Worm (Caenorhabditis elegans) whole organism, L1 larva: ENCODE data around the gene ins-8.

Experiments
- C04F5.9 ChIP-seq: sonication (generic microtip); optimal IDR thresholded peaks from 2 replicates; lab custom pipeline; 2016; ENCODE audit warnings: missing genetic modification characterization, missing compliant biosample characterization
- F16B12.6 ChIP-seq: fragments of 150-350 bp; optimal IDR thresholded peaks from 2 replicates; lab custom pipeline; 2014; ENCODE audit warnings: missing biosample characterization, missing genetic modification characterization
- Y116A8C.19 ChIP-seq: sonication (generic microtip); optimal IDR thresholded peaks from 2 replicates; lab custom pipeline; 2016; ENCODE audit warnings: missing compliant biosample characterization, missing genetic modification characterization, borderline replicate concordance
- aha-1 ChIP-seq: fragments of 150-350 bp; optimal IDR thresholded peaks from 2 replicates; lab custom pipeline; 2014; ENCODE audit warnings: missing biosample characterization, missing genetic modification characterization
- aly-2 ChIP-seq: fragments of 150-350 bp; optimal IDR thresholded peaks from 2 replicates; lab custom pipeline; 2014; ENCODE audit warnings: missing biosample characterization, missing genetic modification characterization
- ama-1 ChIP-seq: fragments of 150-350 bp; optimal IDR thresholded peaks from 2 replicates; lab custom pipeline; 2014
- blmp-1 ChIP-seq: fragments of 150-350 bp; optimal IDR thresholded peaks from 2 replicates; lab custom pipeline; 2014; ENCODE audit warnings: missing biosample characterization, missing genetic modification characterization
- ceh-63 ChIP-seq: fragments of 200-800 bp; sonication (Bioruptor generic); optimal IDR thresholded peaks from 2 replicates; lab custom pipeline; 2018; ENCODE audit warnings: mild to moderate bottlenecking, missing genetic modification characterization, missing compliant biosample characterization
- ceh-8 ChIP-seq: fragments of 200-800 bp; sonication (Bioruptor generic); optimal IDR thresholded peaks from 2 replicates; lab custom pipeline; 2018; ENCODE audit warnings: mild to moderate bottlenecking, missing genetic modification characterization, moderate library complexity, missing compliant biosample characterization
- ceh-82 ChIP-seq, 3 experiments: fragments of 150-350 bp in 1 of 3; sonication (generic microtip) in 2 of 3; optimal IDR thresholded peaks; 2 replicates each; lab custom pipeline; 2014 to 2017; ENCODE audit warnings: missing biosample characterization in 3 of 3, missing genetic modification characterization in 3 of 3
- ceh-90 ChIP-seq: sonication (generic microtip); optimal IDR thresholded peaks from 2 replicates; lab custom pipeline; 2016; ENCODE audit warnings: missing genetic modification characterization, missing compliant biosample characterization
- dpl-1 ChIP-seq, 3 experiments: fragments of 150-350 bp in 2 of 3; sonication (generic microtip) in 1 of 3; optimal IDR thresholded peaks; 2 replicates each; lab custom pipeline; 2014 to 2017; ENCODE audit warnings: missing biosample characterization in 3 of 3, missing genetic modification characterization in 3 of 3, missing genetic modification reagents in 3 of 3
- efl-1 ChIP-seq, 4 experiments: fragments of 150-350 bp; optimal IDR thresholded peaks in 3 of 4; peaks in 1 of 4; 1 replicate in 1 of 4; 2 replicates in 3 of 4; lab custom pipeline; 2014; ENCODE audit warnings: missing biosample characterization in 2 of 4, missing genetic modification characterization in 2 of 4, missing genetic modification reagents in 2 of 4
- efl-3 ChIP-seq: fragments of 200-800 bp; sonication (Bioruptor generic); optimal IDR thresholded peaks from 2 replicates; lab custom pipeline; 2018; ENCODE audit warnings: mild to moderate bottlenecking, missing genetic modification characterization, missing compliant biosample characterization
- egl-27 ChIP-seq, 2 experiments: fragments of 150-350 bp in 1 of 2; sonication (generic microtip); optimal IDR thresholded peaks; 3 replicates each; lab custom pipeline; 2017 to 2018; ENCODE audit warnings: missing biosample characterization in 2 of 2, missing genetic modification characterization in 2 of 2, missing genetic modification reagents in 2 of 2
- elt-2 ChIP-seq: sonication (generic microtip); optimal IDR thresholded peaks from 2 replicates; lab custom pipeline; 2016; ENCODE audit warnings: missing genetic modification characterization, mild to moderate bottlenecking, inconsistent platforms, missing compliant biosample characterization, missing genetic modification reagents
- fkh-4 ChIP-seq: sonication (generic microtip); optimal IDR thresholded peaks from 2 replicates; lab custom pipeline; 2016; ENCODE audit warnings: missing compliant biosample characterization, missing genetic modification characterization, borderline replicate concordance
- fkh-8 ChIP-seq: sonication (generic microtip); optimal IDR thresholded peaks from 2 replicates; lab custom pipeline; 2016; ENCODE audit warnings: mild to moderate bottlenecking, missing genetic modification characterization, missing compliant biosample characterization
- fos-1 ChIP-seq: fragments of 150-350 bp; optimal IDR thresholded peaks from 2 replicates; lab custom pipeline; 2014; ENCODE audit warnings: missing biosample characterization, missing genetic modification characterization
- hlh-4 ChIP-seq: sonication (generic microtip); optimal IDR thresholded peaks from 2 replicates; lab custom pipeline; 2016; ENCODE audit warnings: mild to moderate bottlenecking, missing genetic modification characterization, missing compliant biosample characterization
- hpl-2 ChIP-seq: fragments of 150-350 bp; optimal IDR thresholded peaks from 2 replicates; lab custom pipeline; 2014; ENCODE audit warnings: missing biosample characterization, missing genetic modification reagents, missing genetic modification characterization
- irx-1 ChIP-seq: sonication (generic microtip); optimal IDR thresholded peaks from 2 replicates; lab custom pipeline; 2016; ENCODE audit warnings: missing genetic modification characterization, missing compliant biosample characterization
- isw-1 ChIP-seq: fragments of 200-800 bp; sonication (Bioruptor generic); IDR thresholded peaks from 2 replicates; pipeline ENCODE4 v1.3.6; 2022; ENCODE audit warnings: missing genetic modification characterization, missing compliant biosample characterization
- jun-1 ChIP-seq: fragments of 150-350 bp; optimal IDR thresholded peaks from 2 replicates; lab custom pipeline; 2014; ENCODE audit warnings: missing biosample characterization, missing genetic modification reagents, missing genetic modification characterization
- lin-13 ChIP-seq: fragments of 150-350 bp; optimal IDR thresholded peaks from 2 replicates; lab custom pipeline; 2014; ENCODE audit warnings: missing biosample characterization, missing genetic modification reagents, missing genetic modification characterization
- lin-15B ChIP-seq: fragments of 150-350 bp; sonication (generic microtip); optimal IDR thresholded peaks from 3 replicates; lab custom pipeline; 2014; ENCODE audit warnings: missing biosample characterization, missing genetic modification characterization
- lin-35 ChIP-seq, 2 experiments: fragments of 150-350 bp; optimal IDR thresholded peaks; 2 replicates each; lab custom pipeline; 2014; ENCODE audit warnings: missing biosample characterization in 2 of 2, missing genetic modification characterization in 2 of 2, missing genetic modification reagents in 2 of 2
- lir-3 ChIP-seq: sonication (generic microtip); optimal IDR thresholded peaks from 2 replicates; lab custom pipeline; 2016; ENCODE audit warnings: mild to moderate bottlenecking, missing genetic modification characterization, moderate library complexity, missing compliant biosample characterization; ENCODE audit not compliant: poor library complexity
- lsy-2 ChIP-seq, 2 experiments: fragments of 150-350 bp; optimal IDR thresholded peaks; 2 replicates each; lab custom pipeline; 2014; ENCODE audit warnings: missing biosample characterization in 2 of 2, missing genetic modification characterization in 2 of 2
- mdl-1 ChIP-seq, 2 experiments: fragments of 150-350 bp; optimal IDR thresholded peaks; 2 replicates each; lab custom pipeline; 2014 to 2017; ENCODE audit warnings: missing biosample characterization in 2 of 2, missing genetic modification characterization in 2 of 2, inconsistent platforms in 1 of 2
- mep-1 ChIP-seq: fragments of 150-350 bp; optimal IDR thresholded peaks from 2 replicates; lab custom pipeline; 2014; ENCODE audit warnings: missing biosample characterization, missing genetic modification characterization
- nhr-20 ChIP-seq: sonication (generic microtip); optimal IDR thresholded peaks from 2 replicates; lab custom pipeline; 2016; ENCODE audit warnings: mild to moderate bottlenecking, missing genetic modification characterization, missing compliant biosample characterization
- nhr-71 ChIP-seq: sonication (generic microtip); optimal IDR thresholded peaks from 2 replicates; lab custom pipeline; 2016; ENCODE audit warnings: mild to moderate bottlenecking, missing genetic modification characterization, moderate library complexity, missing compliant biosample characterization
- nhr-84 ChIP-seq: sonication (generic microtip); optimal IDR thresholded peaks from 2 replicates; lab custom pipeline; 2017; ENCODE audit warnings: missing biosample characterization, missing genetic modification characterization
- nhr-85 ChIP-seq: sonication (generic microtip); peaks from one replicate; lab custom pipeline; 2016; ENCODE audit warnings: missing genetic modification characterization, inconsistent platforms, missing compliant biosample characterization
- pag-3 ChIP-seq: sonication (generic microtip); optimal IDR thresholded peaks from 2 replicates; lab custom pipeline; 2017; ENCODE audit warnings: missing genetic modification characterization, mild to moderate bottlenecking, missing compliant biosample characterization, antibody characterized with exemption, borderline replicate concordance; ENCODE audit not compliant: insufficient read depth
- skn-1 ChIP-seq: fragments of 150-350 bp; optimal IDR thresholded peaks from 2 replicates; lab custom pipeline; 2014; ENCODE audit warnings: missing biosample characterization, missing genetic modification characterization
- snu-23 ChIP-seq: sonication (generic microtip); optimal IDR thresholded peaks from 2 replicates; lab custom pipeline; 2016; ENCODE audit warnings: missing genetic modification characterization, missing compliant biosample characterization
- sptf-1 ChIP-seq: fragments of 150-350 bp; optimal IDR thresholded peaks from 2 replicates; lab custom pipeline; 2014; ENCODE audit warnings: missing biosample characterization, missing genetic modification characterization
- sup-37 ChIP-seq: fragments of 200-800 bp; sonication (Bioruptor generic); optimal IDR thresholded peaks from 2 replicates; lab custom pipeline; 2018; ENCODE audit warnings: mild to moderate bottlenecking, missing genetic modification characterization, missing compliant biosample characterization
- swsn-7 ChIP-seq: sonication (generic microtip); optimal IDR thresholded peaks from 2 replicates; lab custom pipeline; 2016; ENCODE audit warnings: missing genetic modification characterization, missing compliant biosample characterization
- tbx-2 ChIP-seq: sonication (generic microtip); optimal IDR thresholded peaks from 2 replicates; lab custom pipeline; 2016; ENCODE audit warnings: missing genetic modification characterization, missing compliant biosample characterization
- tlp-1 ChIP-seq: fragments of 150-350 bp; optimal IDR thresholded peaks from 2 replicates; lab custom pipeline; 2014; ENCODE audit warnings: missing biosample characterization, missing genetic modification characterization
- unc-30 ChIP-seq: sonication (generic microtip); optimal IDR thresholded peaks from 2 replicates; lab custom pipeline; 2017; ENCODE audit warnings: missing biosample characterization, missing genetic modification characterization
- unc-62 ChIP-seq: fragments of 150-350 bp; optimal IDR thresholded peaks from 2 replicates; lab custom pipeline; 2014; ENCODE audit warnings: missing biosample characterization, missing genetic modification reagents, missing genetic modification characterization
- unc-86 ChIP-seq: sonication (generic microtip); optimal IDR thresholded peaks from 2 replicates; lab custom pipeline; 2016; ENCODE audit warnings: missing genetic modification characterization, missing compliant biosample characterization
- unc-98 ChIP-seq: fragments of 200-800 bp; sonication (Bioruptor generic); IDR thresholded peaks from 2 replicates; pipeline ENCODE4 v1.3.6; 2022; ENCODE audit warnings: missing genetic modification characterization, missing compliant biosample characterization
- zip-4 ChIP-seq: fragments of 200-800 bp; sonication (Bioruptor generic); optimal IDR thresholded peaks from 2 replicates; lab custom pipeline; 2018; ENCODE audit warnings: mild to moderate bottlenecking, missing genetic modification characterization, moderate library complexity, missing compliant biosample characterization
- ztf-11 ChIP-seq, 2 experiments: sonication (generic microtip); optimal IDR thresholded peaks; 2 replicates each; lab custom pipeline; 2016 to 2017; ENCODE audit warnings: missing genetic modification characterization in 2 of 2, missing biosample characterization in 1 of 2, missing compliant biosample characterization in 1 of 2
- ztf-4 ChIP-seq: fragments of 150-350 bp; optimal IDR thresholded peaks from 2 replicates; lab custom pipeline; 2014; ENCODE audit warnings: missing biosample characterization, missing genetic modification characterization

Gene ins-8

DNA sequence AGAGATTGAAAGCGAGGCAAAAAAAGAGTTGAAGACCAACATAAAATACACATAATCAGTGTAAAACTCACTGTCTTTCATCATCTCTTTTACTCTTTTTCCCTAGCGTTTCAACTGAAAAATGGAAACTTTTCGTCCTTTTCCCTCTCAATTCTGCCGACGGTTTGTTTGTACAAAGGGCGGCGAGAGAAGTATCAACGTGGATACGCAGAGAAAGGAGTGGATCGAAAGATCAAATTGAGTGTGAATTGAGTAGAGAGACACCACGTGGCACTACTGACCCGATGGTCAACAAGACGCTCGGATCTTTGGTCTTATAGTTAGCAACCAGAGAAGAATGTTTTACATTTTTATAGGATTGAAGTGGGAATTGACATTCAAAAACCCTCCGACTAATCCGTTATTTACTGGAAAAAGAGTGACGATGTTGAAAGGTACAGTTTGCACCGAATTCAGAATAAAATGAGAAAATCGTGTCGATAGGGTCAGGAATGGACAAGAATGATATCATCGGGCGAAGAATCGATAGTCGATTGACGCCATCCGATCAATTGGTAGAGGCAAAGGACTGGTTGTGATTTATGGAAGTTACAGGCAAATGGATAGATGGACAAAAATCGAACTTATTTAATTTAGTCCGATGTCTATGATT, 9.6 kb downstream of the ins-8 start (continued):
- peak; percentile 29 for TF ChIP-seq lir-3 (tag; lab: Kevin White, UChicago)
- no peak for TF ChIP-seq C04F5.9 (tag; lab: Kevin White, UChicago)
- TF ChIP-seq blmp-1 (tag; lab: Kevin White, UChicago) = peak; percentile 84
- TF ChIP-seq ceh-8 (GFP tag; lab: Kevin White, UChicago) = no peak
- TF ChIP-seq nhr-71 (tag; lab: Kevin White, UChicago) = peak; percentile 88
- peak; percentile 7 to 40 for TF ChIP-seq efl-1 (optimal IDR thresholded peaks at IDR 0.05; lab: Kevin White, UChicago)
- peak; percentile 6 to 87 for TF ChIP-seq efl-1 (GFP tag; optimal IDR thresholded peaks at IDR 0.05 in 1 of 2; lab: Kevin White, UChicago)
- peak; percentile 43 for TF ChIP-seq swsn-7 (tag; lab: Kevin White, UChicago)
- TF ChIP-seq mdl-1 (tag; optimal IDR thresholded peaks at IDR 0.05; lab: Kevin White, UChicago) = peak; percentile 46 to 96
- TF ChIP-seq jun-1 (tag; lab: Kevin White, UChicago) = peak; percentile 10
- no peak for TF ChIP-seq fkh-4 (tag; lab: Kevin White, UChicago)
- TF ChIP-seq ceh-63 (GFP tag; lab: Kevin White, UChicago) = no peak
- no peak for TF ChIP-seq unc-62 (GFP tag; lab: Kevin White, UChicago)
- no peak for TF ChIP-seq unc-30 (tag; lab: Kevin White, UChicago)
- peak; percentile 11 for TF ChIP-seq lin-13 (GFP tag; lab: Kevin White, UChicago)
- no peak for TF ChIP-seq aha-1
- TF ChIP-seq F16B12.6 (tag; lab: Kevin White, UChicago) = no peak
- peak in 1 of 2 experiments; percentile 25 for TF ChIP-seq egl-27 (tag; optimal IDR thresholded peaks at IDR 0.05; lab: Kevin White, UChicago)
- no peak for TF ChIP-seq lin-15B (tag; lab: Kevin White, UChicago)
- peak; percentile 61 for TF ChIP-seq skn-1 (tag; lab: Kevin White, UChicago)
- peak; percentile 74 for TF ChIP-seq tbx-2
- TF ChIP-seq ztf-11 (tag; optimal IDR thresholded peaks at IDR 0.05; lab: Kevin White, UChicago) = no peak
- no peak for TF ChIP-seq unc-86 (tag; lab: Kevin White, UChicago)
- no peak for TF ChIP-seq sptf-1 (tag; lab: Kevin White, UChicago)
- no peak for TF ChIP-seq efl-3 (GFP tag; lab: Kevin White, UChicago)
- peak; percentile 83 for TF ChIP-seq snu-23 (GFP tag; lab: Kevin White, UChicago)
- peak; percentile 60 for TF ChIP-seq elt-2 (tag; lab: Kevin White, UChicago)
- TF ChIP-seq lin-35 (GFP tag; optimal IDR thresholded peaks at IDR 0.05; lab: Kevin White, UChicago) = peak in 1 of 2 experiments; percentile 69
- TF ChIP-seq irx-1 (tag; lab: Kevin White, UChicago) = peak; percentile 50
- TF ChIP-seq tlp-1 = no peak
- no peak for TF ChIP-seq hlh-4
- TF ChIP-seq fkh-8 (tag; lab: Kevin White, UChicago) = no peak
- peak; percentile 45 for TF ChIP-seq ztf-4 (tag; lab: Kevin White, UChicago)

DNA sequence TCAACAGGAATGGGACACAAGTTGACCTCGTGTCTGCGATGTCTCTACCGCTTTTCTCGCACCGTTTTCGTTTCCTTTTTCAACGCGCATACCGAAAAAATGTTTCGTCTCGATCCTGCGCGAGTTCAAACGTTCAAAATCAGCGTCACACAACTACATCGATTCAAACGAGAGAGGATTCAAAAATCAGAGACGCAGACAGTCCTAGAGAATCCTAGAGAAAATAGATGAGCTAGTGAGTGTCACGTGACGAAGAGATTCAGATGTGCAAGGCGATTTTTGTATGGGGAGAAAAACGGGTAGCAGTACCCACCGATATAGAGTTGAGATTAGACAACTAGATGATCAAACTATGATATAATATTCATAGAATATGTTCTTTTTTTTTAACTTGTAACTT, 10.8 kb downstream of the ins-8 start:
- TF ChIP-seq aly-2 (tag; lab: Kevin White, UChicago) (no peak), mep-1 (peak; percentile 88), hpl-2 (GFP tag; lab: Kevin White, UChicago) (no peak), irx-1 (tag; lab: Kevin White, UChicago) (peak; percentile 34), mdl-1 (tag; optimal IDR thresholded peaks at IDR 0.05; lab: Kevin White, UChicago) (peak; percentile 8 to 70), lsy-2 (tag; optimal IDR thresholded peaks at IDR 0.05; lab: Kevin White, UChicago) (peak; percentile 35 to 70), pag-3 (tag; lab: Kevin White, UChicago) (no peak), zip-4 (GFP tag; lab: Kevin White, UChicago) (no peak), ceh-90 (tag; lab: Kevin White, UChicago) (no peak), nhr-71 (tag; lab: Kevin White, UChicago) (peak; percentile 90), Y116A8C.19 (tag; lab: Kevin White, UChicago) (no peak), nhr-84 (no peak), unc-62 (GFP tag; lab: Kevin White, UChicago) (no peak), fos-1 (no peak), dpl-1 (GFP tag; optimal IDR thresholded peaks at IDR 0.05; lab: Kevin White, UChicago) (peak; percentile 25 to 42 (median 38)), sup-37 (GFP tag; lab: Kevin White, UChicago) (no peak), nhr-85 (peak; percentile 98), nhr-20 (tag; lab: Kevin White, UChicago) (peak; percentile 96), unc-98 (no peak), tbx-2 (peak; percentile 35), unc-86 (tag; lab: Kevin White, UChicago) (no peak), isw-1 (GFP tag; lab: Robert Waterston, UW) (no peak), fkh-8 (tag; lab: Kevin White, UChicago) (no peak), ama-1 (lab: Kevin White, UChicago) (peak; percentile 9), ceh-82 (tag; optimal IDR thresholded peaks at IDR 0.05; lab: Kevin White, UChicago) (peak in 2 of 3 experiments; percentile 1 to 31)
